Fruit fly (Drosophila melanogaster) whole organism, embryonic: Measurements from ENCODE around the gene CG1764.

Experiments
- Adf1 ChIP-seq: fragments of 200-800 bp; sonication (Bioruptor generic); IDR thresholded peaks from 2 replicates; pipeline ENCODE4 v1.3.6; 2022; ENCODE audit warnings: missing biosample characterization, missing genetic modification characterization
- CG10267 ChIP-seq: fragments of 200-800 bp; sonication (Bioruptor generic); optimal IDR thresholded peaks from 2 replicates; lab custom pipeline; 2018; ENCODE audit warnings: missing biosample characterization, mild to moderate bottlenecking, missing genetic modification characterization, moderate library complexity
- CG10431 ChIP-seq: fragments of 200-800 bp; sonication (Bioruptor generic); optimal IDR thresholded peaks from 3 replicates; lab custom pipeline; 2018; ENCODE audit warnings: missing biosample characterization, mild to moderate bottlenecking, missing genetic modification characterization
- CG10543 ChIP-seq: fragments of 200-800 bp; sonication (Bioruptor generic); optimal IDR thresholded peaks from 3 replicates; lab custom pipeline; 2017; ENCODE audit warnings: missing biosample characterization, mild to moderate bottlenecking, missing genetic modification characterization, moderate library complexity
- CG11696 ChIP-seq: fragments of 200-800 bp; sonication (Bioruptor generic); IDR thresholded peaks from 2 replicates; pipeline ENCODE4 v1.3.6; 2022; ENCODE audit warnings: missing biosample characterization, missing genetic modification characterization
- CG13624 ChIP-seq: fragments of 200-800 bp; sonication (Bioruptor generic); optimal IDR thresholded peaks from 2 replicates; lab custom pipeline; 2016; ENCODE audit warnings: missing biosample characterization, missing genetic modification characterization
- CG16813 ChIP-seq: fragments of 200-800 bp; sonication (Bioruptor generic); IDR thresholded peaks from 3 replicates; pipeline ENCODE4 v1.3.6; 2022; ENCODE audit warnings: missing biosample characterization, missing genetic modification characterization; ENCODE audit not compliant: partially characterized antibody
- CG17361 ChIP-seq: fragments of 200-800 bp; sonication (Bioruptor generic); IDR thresholded peaks from 3 replicates; pipeline ENCODE4 v1.3.6; 2022; ENCODE audit warnings: missing biosample characterization, missing genetic modification characterization
- CG18764 ChIP-seq: fragments of 200-800 bp; sonication (Bioruptor generic); optimal IDR thresholded peaks from 3 replicates; lab custom pipeline; 2016; ENCODE audit warnings: missing biosample characterization, missing genetic modification characterization
- CG2116 ChIP-seq: fragments of 200-800 bp; sonication (Bioruptor generic); optimal IDR thresholded peaks from 3 replicates; lab custom pipeline; 2018; ENCODE audit warnings: missing biosample characterization, mild to moderate bottlenecking, missing genetic modification characterization
- CG2712 ChIP-seq: fragments of 200-800 bp; optimal IDR thresholded peaks from 3 replicates; lab custom pipeline; 2019; ENCODE audit warnings: missing biosample characterization, mild to moderate bottlenecking, missing genetic modification characterization, moderate library complexity
- CG31441 ChIP-seq: fragments of 200-800 bp; sonication (Bioruptor generic); IDR thresholded peaks from 2 replicates; pipeline ENCODE4 v1.3.6; 2022; ENCODE audit warnings: missing biosample characterization, missing genetic modification characterization
- CG32532 ChIP-seq: fragments of 200-800 bp; sonication (Bioruptor generic); IDR thresholded peaks from 2 replicates; pipeline ENCODE4 v1.3.6; 2022; ENCODE audit warnings: missing biosample characterization, missing genetic modification characterization
- CG3995 ChIP-seq: fragments of 200-800 bp; sonication (Bioruptor generic); optimal IDR thresholded peaks from 3 replicates; lab custom pipeline; 2016; ENCODE audit warnings: missing biosample characterization, missing genetic modification characterization
- CG42726 ChIP-seq: fragments of 200-800 bp; sonication (Bioruptor generic); IDR thresholded peaks from 2 replicates; pipeline ENCODE4 v1.3.6; 2022; ENCODE audit warnings: missing biosample characterization, missing genetic modification characterization; ENCODE audit not compliant: partially characterized antibody
- CG4707 ChIP-seq: fragments of 200-800 bp; sonication (Bioruptor generic); optimal IDR thresholded peaks from 2 replicates; lab custom pipeline; 2018; ENCODE audit warnings: missing biosample characterization, mild to moderate bottlenecking, missing genetic modification characterization, moderate library complexity
- CG7839 ChIP-seq: fragments of 200-800 bp; sonication (Bioruptor generic); optimal IDR thresholded peaks from 3 replicates; lab custom pipeline; 2018; ENCODE audit warnings: missing biosample characterization, mild to moderate bottlenecking, missing genetic modification characterization, moderate library complexity
- CG7987 ChIP-seq: fragments of 200-800 bp; sonication (Bioruptor generic); optimal IDR thresholded peaks from 2 replicates; lab custom pipeline; 2018; ENCODE audit warnings: missing biosample characterization, mild to moderate bottlenecking, missing genetic modification characterization, moderate library complexity
- CG8281 ChIP-seq: fragments of 200-800 bp; sonication (Bioruptor generic); optimal IDR thresholded peaks from 2 replicates; lab custom pipeline; 2018; ENCODE audit warnings: missing biosample characterization, mild to moderate bottlenecking, missing genetic modification characterization, moderate library complexity
- CG8765 ChIP-seq: fragments of 200-800 bp; sonication (Bioruptor generic); IDR thresholded peaks from 2 replicates; pipeline ENCODE4 v1.3.6; 2022; ENCODE audit warnings: missing biosample characterization, missing genetic modification characterization
- CG9437 ChIP-seq: fragments of 200-800 bp; sonication (Bioruptor generic); optimal IDR thresholded peaks from 2 replicates; lab custom pipeline; 2018; ENCODE audit warnings: missing biosample characterization, mild to moderate bottlenecking, missing genetic modification characterization
- Dp ChIP-seq: fragments of 200-800 bp; sonication (Bioruptor generic); optimal IDR thresholded peaks from 2 replicates; lab custom pipeline; 2018; ENCODE audit warnings: missing biosample characterization, mild to moderate bottlenecking, missing genetic modification characterization, moderate library complexity
- E2f2 ChIP-seq: fragments of 200-800 bp; sonication (Bioruptor generic); IDR thresholded peaks from 2 replicates; pipeline ENCODE4 v1.3.6; 2022; ENCODE audit warnings: missing biosample characterization, missing genetic modification characterization
- Elba2 ChIP-seq: fragments of 200-800 bp; sonication (Bioruptor generic); optimal IDR thresholded peaks from 3 replicates; lab custom pipeline; 2016; ENCODE audit warnings: missing biosample characterization, missing genetic modification characterization
- HLH54F ChIP-seq: fragments of 200-800 bp; sonication (Bioruptor generic); optimal IDR thresholded peaks from 3 replicates; lab custom pipeline; 2016; ENCODE audit warnings: missing biosample characterization, missing genetic modification characterization
- HLHmδ ChIP-seq: fragments of 200-800 bp; sonication (Bioruptor generic); optimal IDR thresholded peaks from 2 replicates; lab custom pipeline; 2018; ENCODE audit warnings: missing biosample characterization, mild to moderate bottlenecking, missing genetic modification characterization, moderate library complexity
- NK7.1 ChIP-seq: fragments of 200-800 bp; sonication (Bioruptor generic); optimal IDR thresholded peaks from 3 replicates; lab custom pipeline; 2016; ENCODE audit warnings: missing biosample characterization, missing genetic modification characterization
- Nf-YA ChIP-seq: fragments of 200-800 bp; sonication (Bioruptor generic); IDR thresholded peaks from 2 replicates; pipeline ENCODE4 v1.3.6; 2022; ENCODE audit warnings: missing biosample characterization, missing genetic modification characterization
- Pdp1 ChIP-seq, 2 experiments: fragments of 200-800 bp; sonication (Bioruptor generic); optimal IDR thresholded peaks; 3 replicates each; lab custom pipeline; 2016; ENCODE audit warnings: missing biosample characterization in 2 of 2, missing genetic modification characterization in 2 of 2, mild to moderate bottlenecking in 1 of 2, moderate library complexity in 1 of 2
- Sin3A ChIP-seq: fragments of >200 bp; optimal IDR thresholded peaks from 2 replicates; lab custom pipeline; 2018
- Sox100B ChIP-seq: fragments of 200-800 bp; sonication (Bioruptor generic); optimal IDR thresholded peaks from 3 replicates; lab custom pipeline; 2018; ENCODE audit warnings: missing biosample characterization, mild to moderate bottlenecking, missing genetic modification characterization
- Sox102F ChIP-seq: fragments of 200-800 bp; sonication (Bioruptor generic); optimal IDR thresholded peaks from 2 replicates; lab custom pipeline; 2018; ENCODE audit warnings: missing biosample characterization, mild to moderate bottlenecking, missing genetic modification characterization, moderate library complexity
- ab ChIP-seq: fragments of 200-800 bp; sonication (Bioruptor generic); optimal IDR thresholded peaks from 2 replicates; lab custom pipeline; 2016; ENCODE audit warnings: missing biosample characterization, missing genetic modification characterization
- amos ChIP-seq: fragments of 200-800 bp; sonication (Bioruptor generic); IDR thresholded peaks from 2 replicates; pipeline ENCODE4 v1.3.6; 2022; ENCODE audit warnings: missing biosample characterization, missing genetic modification characterization; ENCODE audit not compliant: partially characterized antibody
- bab2 ChIP-seq: fragments of 200-800 bp; sonication (Bioruptor generic); optimal IDR thresholded peaks from 2 replicates; lab custom pipeline; 2016; ENCODE audit warnings: missing biosample characterization, missing genetic modification characterization
- cg ChIP-seq: fragments of 200-800 bp; sonication (Bioruptor generic); optimal IDR thresholded peaks from 3 replicates; lab custom pipeline; 2019; ENCODE audit warnings: missing biosample characterization, mild to moderate bottlenecking, missing genetic modification characterization, moderate library complexity
- chinmo ChIP-seq: fragments of 200-800 bp; sonication (Bioruptor generic); IDR thresholded peaks from 4 replicates; pipeline ENCODE4 v1.3.6; 2022; ENCODE audit warnings: missing biosample characterization, missing genetic modification characterization; ENCODE audit not compliant: partially characterized antibody
- chm ChIP-seq: fragments of 200-800 bp; sonication (Bioruptor generic); IDR thresholded peaks from 2 replicates; pipeline ENCODE4 v1.3.6; 2022; ENCODE audit warnings: missing biosample characterization, missing genetic modification characterization
- crol ChIP-seq: fragments of 200-800 bp; sonication (Bioruptor generic); IDR thresholded peaks from 2 replicates; pipeline ENCODE4 v1.3.6; 2022; ENCODE audit warnings: missing biosample characterization, missing genetic modification characterization
- dmrt99B ChIP-seq: fragments of 200-800 bp; sonication (Bioruptor generic); optimal IDR thresholded peaks from 2 replicates; lab custom pipeline; 2018; ENCODE audit warnings: missing biosample characterization, mild to moderate bottlenecking, missing genetic modification characterization, moderate library complexity
- en ChIP-seq: fragments of 200-800 bp; sonication (Bioruptor generic); optimal IDR thresholded peaks from 2 replicates; lab custom pipeline; 2016; ENCODE audit warnings: missing biosample characterization, missing genetic modification characterization
- jumu ChIP-seq: fragments of 200-800 bp; sonication (Bioruptor generic); optimal IDR thresholded peaks from 3 replicates; lab custom pipeline; 2016; ENCODE audit warnings: missing biosample characterization, missing genetic modification characterization
- lab ChIP-seq: fragments of 200-800 bp; sonication (Bioruptor generic); optimal IDR thresholded peaks from 3 replicates; lab custom pipeline; 2017; ENCODE audit warnings: missing biosample characterization, missing genetic modification characterization, mild to moderate bottlenecking, moderate library complexity, missing genetic modification reagents
- lilli ChIP-seq: fragments of 200-800 bp; sonication (Bioruptor generic); optimal IDR thresholded peaks from 3 replicates; lab custom pipeline; 2016; ENCODE audit warnings: missing biosample characterization, missing genetic modification characterization
- nau ChIP-seq: fragments of 200-800 bp; sonication (Bioruptor generic); optimal IDR thresholded peaks from 3 replicates; lab custom pipeline; 2017; ENCODE audit warnings: missing biosample characterization, mild to moderate bottlenecking, missing genetic modification characterization, missing genetic modification reagents
- nerfin-2 ChIP-seq: fragments of 200-800 bp; sonication (Bioruptor generic); IDR thresholded peaks from 2 replicates; pipeline ENCODE4 v1.3.6; 2022; ENCODE audit warnings: missing biosample characterization, missing genetic modification characterization; ENCODE audit not compliant: partially characterized antibody
- pros ChIP-seq: fragments of 200-800 bp; sonication (Bioruptor generic); optimal IDR thresholded peaks from 3 replicates; lab custom pipeline; 2019; ENCODE audit warnings: missing biosample characterization, mild to moderate bottlenecking, missing genetic modification characterization, moderate library complexity
- sob ChIP-seq: fragments of 200-800 bp; sonication (Bioruptor generic); IDR thresholded peaks from 2 replicates; pipeline ENCODE4 v1.3.6; 2022; ENCODE audit warnings: missing biosample characterization, missing genetic modification characterization
- ttk ChIP-seq: fragments of 200-800 bp; sonication (Bioruptor generic); IDR thresholded peaks from 2 replicates; pipeline ENCODE4 v2.1.2; 2022; ENCODE audit warnings: missing biosample characterization, missing genetic modification characterization

Gene CG1764

DNA sequence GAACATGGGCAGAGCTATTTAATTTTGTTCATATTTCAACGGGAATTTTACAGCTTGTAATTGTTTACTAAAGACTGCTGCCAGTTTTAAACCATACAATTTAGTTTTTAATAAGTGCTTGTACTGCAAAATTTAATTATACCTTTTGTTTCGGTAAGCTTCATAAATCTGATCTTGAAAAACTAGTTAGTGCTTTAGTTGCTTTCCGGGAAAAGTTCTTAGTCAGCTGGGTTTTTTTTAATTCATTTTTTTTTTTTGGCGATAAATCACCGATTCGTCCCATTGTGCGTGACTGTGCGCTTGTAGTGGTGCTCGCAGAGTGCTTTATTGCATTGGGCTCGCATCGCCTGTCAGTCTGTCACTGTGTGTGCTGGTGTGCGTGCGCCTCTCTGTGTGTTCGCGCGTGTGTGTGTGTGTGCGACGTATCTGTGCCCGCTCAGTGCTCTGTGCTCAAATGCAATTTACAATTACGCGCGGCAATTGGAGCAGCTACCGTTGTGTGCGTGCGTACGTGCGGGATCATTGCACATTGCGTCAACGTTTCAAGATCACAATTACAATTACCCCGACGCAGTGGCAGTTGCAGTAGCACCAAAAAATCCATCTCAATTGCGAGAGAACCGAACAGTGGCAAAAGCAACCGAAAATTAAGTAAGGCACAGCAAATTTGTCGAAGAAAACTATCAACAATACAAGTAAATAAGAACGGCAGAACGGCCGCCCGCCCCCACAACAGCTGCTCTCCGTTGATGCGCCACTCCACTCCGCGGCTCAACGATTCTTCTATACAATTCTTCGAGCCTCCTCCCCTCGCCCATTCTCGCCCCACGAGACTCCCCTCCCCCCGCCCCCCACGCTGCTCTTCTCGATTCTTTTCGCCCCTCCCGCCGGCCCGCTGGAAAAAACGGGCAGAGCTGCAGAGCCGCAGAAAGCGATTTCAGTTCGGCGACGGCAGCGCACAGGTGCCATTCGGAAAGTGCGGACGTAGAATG lies 1.7 kb upstream of the CG1764 start (continued):
- TF ChIP-seq CG18764 (GFP tag; lab: Kevin White, UChicago) (no peak), lab (no peak), CG17361 (no peak), CG4707 (GFP tag; lab: Kevin White, UChicago) (peak; percentile 74), chinmo (peak; percentile 82; the same call in 3 of the 4 replicates), HLHmδ (no peak), lilli (GFP tag; lab: Kevin White, UChicago) (no peak), CG8765 (GFP tag; lab: Robert Waterston, UW) (no peak), CG16813 (GFP tag; lab: Robert Waterston, UW) (no peak), ttk (GFP tag; lab: Robert Waterston, UW) (no peak), Sin3A (lab: Kevin White, UChicago) (no peak), CG13624 (GFP tag; lab: Kevin White, UChicago) (no peak), cg (GFP tag; lab: Kevin White, UChicago) (peak; percentile 83), Elba2 (GFP tag; lab: Kevin White, UChicago) (no peak), CG31441 (GFP tag; lab: Robert Waterston, UW) (no peak), bab2 (GFP tag; lab: Kevin White, UChicago) (no peak), CG11696 (no peak), Adf1 (GFP tag; lab: Robert Waterston, UW) (peak; percentile 45), CG8281 (tag; lab: Kevin White, UChicago) (no peak), CG10431 (GFP tag; lab: Kevin White, UChicago) (no peak), sob (GFP tag; lab: Robert Waterston, UW) (no peak), Sox102F (GFP tag; lab: Kevin White, UChicago) (no peak), HLH54F (GFP tag; lab: Kevin White, UChicago) (no peak), E2f2 (GFP tag; lab: Robert Waterston, UW) (no peak), CG2116 (GFP tag; lab: Kevin White, UChicago) (no peak), CG2712 (tag; lab: Kevin White, UChicago) (no peak), nerfin-2 (GFP tag; lab: Robert Waterston, UW) (no peak), CG42726 (GFP tag; lab: Robert Waterston, UW) (no peak), Sox100B (GFP tag; lab: Kevin White, UChicago) (no peak), CG10543 (peak; percentile 23), dmrt99B (tag; lab: Kevin White, UChicago) (no peak), nau (GFP tag; lab: Kevin White, UChicago) (peak; percentile 28), CG9437 (GFP tag; lab: Kevin White, UChicago) (no peak), crol (GFP tag; lab: Robert Waterston, UW) (peak; percentile 98), CG7987 (no peak), pros (GFP tag; lab: Kevin White, UChicago) (no peak), CG3995 (GFP tag; lab: Kevin White, UChicago) (no peak), CG10267 (tag; lab: Kevin White, UChicago) (no peak), chm (GFP tag; lab: Robert Waterston, UW) (no peak), amos (no peak), CG32532 (GFP tag; lab: Robert Waterston, UW) (no peak), Nf-YA (GFP tag; lab: Robert Waterston, UW) (no peak), Dp (no peak), en (GFP tag; lab: Kevin White, UChicago) (no peak), Pdp1 (GFP tag; optimal IDR thresholded peaks at IDR 0.05; lab: Kevin White, UChicago) (peak in 1 of 2 experiments; percentile 25), jumu (GFP tag; lab: Kevin White, UChicago) (no peak), NK7.1 (GFP tag; lab: Kevin White, UChicago) (no peak), ab (GFP tag; lab: Kevin White, UChicago) (no peak), CG7839 (tag; lab: Kevin White, UChicago) (peak; percentile 7)
